Worm (Caenorhabditis elegans) whole organism, L4 larva: ENCODE data around the gene math-20.

Experiments used
- aly-2 ChIP-seq: sonication (generic microtip); optimal IDR thresholded peaks from 2 replicates; lab custom pipeline; 2018; ENCODE audit warnings: missing biosample characterization, missing genetic modification characterization
- daf-16 ChIP-seq, 3 experiments: sonication (generic microtip); optimal IDR thresholded peaks; 2 replicates each; lab custom pipeline; 2016 to 2017; ENCODE audit warnings: missing genetic modification characterization in 3 of 3, missing genetic modification reagents in 3 of 3, mild to moderate bottlenecking in 2 of 3, missing compliant biosample characterization in 2 of 3, missing biosample characterization in 1 of 3, moderate library complexity in 1 of 3
- dpl-1 ChIP-seq: fragments of 150-350 bp; optimal IDR thresholded peaks from 2 replicates; lab custom pipeline; 2014; ENCODE audit warnings: missing biosample characterization, missing genetic modification reagents, missing genetic modification characterization
- nhr-237 ChIP-seq: sonication (generic microtip); optimal IDR thresholded peaks from 2 replicates; lab custom pipeline; 2017; ENCODE audit warnings: missing biosample characterization, missing genetic modification characterization
- nhr-25 ChIP-seq: sonication (generic microtip); optimal IDR thresholded peaks from 2 replicates; lab custom pipeline; 2017; ENCODE audit warnings: missing genetic modification characterization, mild to moderate bottlenecking, missing compliant biosample characterization, antibody characterized with exemption, moderate library complexity, borderline replicate concordance; ENCODE audit not compliant: insufficient read depth
- nhr-41 ChIP-seq: fragments of 200-800 bp; sonication (Bioruptor generic); IDR thresholded peaks from 2 replicates; pipeline ENCODE4 v1.3.6; 2022; ENCODE audit warnings: missing genetic modification reagents, missing genetic modification characterization, missing compliant biosample characterization
- nhr-6 ChIP-seq: fragments of 150-350 bp; optimal IDR thresholded peaks from 2 replicates; lab custom pipeline; 2014; ENCODE audit warnings: missing biosample characterization, missing genetic modification characterization
- rbr-2 ChIP-seq: sonication (generic microtip); optimal IDR thresholded peaks from 2 replicates; lab custom pipeline; 2016; ENCODE audit warnings: missing genotype, missing genetic modification characterization, missing compliant biosample characterization
- snpc-4 ChIP-seq: fragments of 150-350 bp; optimal IDR thresholded peaks from 2 replicates; lab custom pipeline; 2014; ENCODE audit warnings: missing biosample characterization, missing genetic modification characterization
- unc-130 ChIP-seq: sonication (generic microtip); optimal IDR thresholded peaks from 2 replicates; lab custom pipeline; 2016; ENCODE audit warnings: missing genetic modification reagents, missing genetic modification characterization, missing compliant biosample characterization
- unc-62 ChIP-seq, 3 experiments: fragments of 150-350 bp in 1 of 3; sonication (generic microtip); optimal IDR thresholded peaks in 2 of 3; peaks in 1 of 3; 1 replicate in 1 of 3; 2 replicates in 2 of 3; lab custom pipeline; 2014 to 2017; ENCODE audit warnings: missing biosample characterization in 3 of 3, missing genetic modification characterization in 3 of 3, missing genetic modification reagents in 3 of 3, missing genotype in 1 of 3
- zag-1 ChIP-seq: fragments of 150-350 bp; optimal IDR thresholded peaks from 2 replicates; lab custom pipeline; 2014; ENCODE audit warnings: missing biosample characterization, missing genetic modification characterization
- zip-11 ChIP-seq: fragments of 200-800 bp; sonication (Bioruptor generic); IDR thresholded peaks from 2 replicates; pipeline ENCODE4 v1.3.6; 2022; ENCODE audit warnings: missing genetic modification characterization, missing compliant biosample characterization

- TF ChIP-seq aly-2 (tag; lab: Kevin White, UChicago) (no peak), unc-62 (GFP tag; optimal IDR thresholded peaks at IDR 0.05 in 1 of 2; lab: Kevin White, UChicago) (no peak), unc-62 (tag; optimal IDR thresholded peaks at IDR 0.05; lab: Kevin White, UChicago) (no peak), unc-130 (GFP tag; lab: Kevin White, UChicago) (no peak), dpl-1 (GFP tag; lab: Kevin White, UChicago) (no peak), rbr-2 (no peak), nhr-237 (tag; lab: Kevin White, UChicago) (no peak), zip-11 (GFP tag; lab: Robert Waterston, UW) (no peak), zag-1 (no peak), snpc-4 (tag; lab: Kevin White, UChicago) (no peak), nhr-6 (tag; lab: Kevin White, UChicago) (no peak), daf-16 (GFP tag; optimal IDR thresholded peaks at IDR 0.05; lab: Kevin White, UChicago) (no peak), daf-16 (tag; optimal IDR thresholded peaks at IDR 0.05; lab: Kevin White, UChicago) (no peak), nhr-25 (tag; lab: Kevin White, UChicago) (no peak), nhr-41 (GFP tag; lab: Robert Waterston, UW) (no peak)
Measured at ce11 chrII:2030367-2030766, 34.0 kb downstream of the math-20 start, which contains the start of gene bath-3.
